Comparison of ENCODE assay signal across 3 fruit fly cellular contexts in genomic region chr3R:20310905-20311304, dm6.
TF ChIP-seq lines count a peak whose summit lies in the region.

No protein-coding gene starts in this region.

TF ChIP-seq in whole organism, adult, 20 proteins besides CTCF, POLR2A, EP300 and RAD21 (continued from another document):
- TF ChIP-seq CG11617 (GFP tag; optimal IDR thresholded peaks at IDR 0.05; lab: Kevin White, UChicago), result peak; percentile 17

TF ChIP-seq in whole organism, embryonic, 481 proteins besides CTCF, POLR2A, EP300 and RAD21 (continued from another document and continues in another):
- TF ChIP-seq yki (optimal IDR thresholded peaks at IDR 0.05; lab: Kevin White, UChicago), result no peak
- no peak for TF ChIP-seq Hr39 (optimal IDR thresholded peaks at IDR 0.05; lab: Kevin White, UChicago)
- no peak for TF ChIP-seq chn (GFP tag; optimal IDR thresholded peaks at IDR 0.05; lab: Kevin White, UChicago)
- TF ChIP-seq sna (GFP tag; IDR thresholded peaks at IDR 0.05; lab: Robert Waterston, UW; ENCODE audit: partially characterized antibody), result no peak
- TF ChIP-seq CG6813 (GFP tag; optimal IDR thresholded peaks at IDR 0.05; lab: Kevin White, UChicago), result no peak
- peak; percentile 51 for TF ChIP-seq Oli (tag; optimal IDR thresholded peaks at IDR 0.05; lab: Kevin White, UChicago)
- no peak for TF ChIP-seq Rfx (GFP tag; IDR thresholded peaks at IDR 0.05; lab: Robert Waterston, UW)
- no peak for TF ChIP-seq caup (GFP tag; optimal IDR thresholded peaks at IDR 0.05; lab: Kevin White, UChicago; ENCODE audit: severe bottlenecking)
- TF ChIP-seq Deaf1 (tag; optimal IDR thresholded peaks at IDR 0.05; lab: Kevin White, UChicago), result no peak
- no peak for TF ChIP-seq B-H1 (GFP tag; IDR thresholded peaks at IDR 0.05; lab: Robert Waterston, UW)
- TF ChIP-seq CG6689 (GFP tag; IDR thresholded peaks at IDR 0.05; lab: Robert Waterston, UW), result no peak
- no peak for TF ChIP-seq CG10462 (GFP tag; optimal IDR thresholded peaks at IDR 0.05; lab: Kevin White, UChicago)
- no peak for TF ChIP-seq tin (GFP tag; optimal IDR thresholded peaks at IDR 0.05; lab: Kevin White, UChicago)
- no peak for TF ChIP-seq Dll (GFP tag; IDR thresholded peaks at IDR 0.05; lab: Robert Waterston, UW; ENCODE audit: partially characterized antibody)
- TF ChIP-seq lab (GFP tag; optimal IDR thresholded peaks at IDR 0.05; lab: Kevin White, UChicago), result peak; percentile 29
- TF ChIP-seq CG15269 (tag; optimal IDR thresholded peaks at IDR 0.05; lab: Kevin White, UChicago), result peak; percentile 30
- peak; percentile 33 for TF ChIP-seq CG2120 (GFP tag; optimal IDR thresholded peaks at IDR 0.05; lab: Kevin White, UChicago)
- no peak for TF ChIP-seq wek (GFP tag; optimal IDR thresholded peaks at IDR 0.05; lab: Kevin White, UChicago)
- no peak for TF ChIP-seq ems (GFP tag; optimal IDR thresholded peaks at IDR 0.05; lab: Kevin White, UChicago)
- TF ChIP-seq BEAF-32 (GFP tag; optimal IDR thresholded peaks at IDR 0.05; lab: Kevin White, UChicago), result no peak
- TF ChIP-seq lilli (GFP tag; optimal IDR thresholded peaks at IDR 0.05; lab: Kevin White, UChicago), result peak; percentile 28
- no peak for TF ChIP-seq CG1603 (tag; optimal IDR thresholded peaks at IDR 0.05; lab: Kevin White, UChicago)
- TF ChIP-seq CG12104 (GFP tag; optimal IDR thresholded peaks at IDR 0.05; lab: Kevin White, UChicago), result peak; percentile 42
- TF ChIP-seq Xbp1 (GFP tag; optimal IDR thresholded peaks at IDR 0.05; lab: Kevin White, UChicago), result no peak
- peak; percentile 48 for TF ChIP-seq grau (tag; optimal IDR thresholded peaks at IDR 0.05; lab: Kevin White, UChicago)
- TF ChIP-seq CG7556 (GFP tag; optimal IDR thresholded peaks at IDR 0.05; lab: Kevin White, UChicago), result peak; percentile 44
- no peak for TF ChIP-seq gcm2 (GFP tag; optimal IDR thresholded peaks at IDR 0.05; lab: Kevin White, UChicago)
- no peak for TF ChIP-seq gsb-n (tag; optimal IDR thresholded peaks at IDR 0.05; lab: Kevin White, UChicago)
- TF ChIP-seq dimm (GFP tag; IDR thresholded peaks at IDR 0.05; lab: Robert Waterston, UW), result no peak
- TF ChIP-seq CG12659 (GFP tag; optimal IDR thresholded peaks at IDR 0.05; lab: Kevin White, UChicago), result peak; percentile 24
- TF ChIP-seq CG15514 (GFP tag; optimal IDR thresholded peaks at IDR 0.05; lab: Kevin White, UChicago), result no peak
- TF ChIP-seq trem (tag; optimal IDR thresholded peaks at IDR 0.05; lab: Kevin White, UChicago), result no peak
- peak; percentile 33 for TF ChIP-seq dmrt99B (tag; optimal IDR thresholded peaks at IDR 0.05; lab: Kevin White, UChicago)
- no peak for TF ChIP-seq Mad (GFP tag; optimal IDR thresholded peaks at IDR 0.05; lab: Kevin White, UChicago)
- no peak for TF ChIP-seq mirr (GFP tag; optimal IDR thresholded peaks at IDR 0.05; lab: Kevin White, UChicago)
- no peak for TF ChIP-seq CG8478 (optimal IDR thresholded peaks at IDR 0.05; lab: Kevin White, UChicago)
- TF ChIP-seq CG17361 (GFP tag; IDR thresholded peaks at IDR 0.05; lab: Robert Waterston, UW), result peak; percentile 48; the same call in 2 of the 3 replicates
- TF ChIP-seq stc (GFP tag; IDR thresholded peaks at IDR 0.05; lab: Robert Waterston, UW), result no peak
- peak; percentile 19 for TF ChIP-seq phol (tag; optimal IDR thresholded peaks at IDR 0.05; lab: Kevin White, UChicago)
- no peak for TF ChIP-seq H15 (GFP tag; IDR thresholded peaks at IDR 0.05; lab: Robert Waterston, UW)
- no peak for TF ChIP-seq CG1529 (GFP tag; optimal IDR thresholded peaks at IDR 0.05; lab: Kevin White, UChicago)
- TF ChIP-seq Meics (GFP tag; optimal IDR thresholded peaks at IDR 0.05; lab: Kevin White, UChicago), result peak; percentile 71
- TF ChIP-seq sens-2 (GFP tag; IDR thresholded peaks at IDR 0.05; lab: Robert Waterston, UW), result peak; percentile 27; the same call in 1 of the 2 replicates
- peak; percentile 26 for TF ChIP-seq Ets65A (GFP tag; lab: Kevin White, UChicago)
- TF ChIP-seq Ssrp (tag; optimal IDR thresholded peaks at IDR 0.05; lab: Kevin White, UChicago), result no peak
- TF ChIP-seq CG2678 (tag; optimal IDR thresholded peaks at IDR 0.05; lab: Kevin White, UChicago), result peak; percentile 60
- TF ChIP-seq Xrp1 (GFP tag; IDR thresholded peaks at IDR 0.05; lab: Robert Waterston, UW), result no peak
- TF ChIP-seq lmd (GFP tag; IDR thresholded peaks at IDR 0.05; lab: Robert Waterston, UW), result no peak
- TF ChIP-seq shn (GFP tag; optimal IDR thresholded peaks at IDR 0.05; lab: Kevin White, UChicago), result no peak
- TF ChIP-seq CG17385 (GFP tag; optimal IDR thresholded peaks at IDR 0.05; lab: Kevin White, UChicago), result peak; percentile 23
- no peak for TF ChIP-seq H2.0 (GFP tag; IDR thresholded peaks at IDR 0.05; lab: Robert Waterston, UW)
- peak; percentile 30 for TF ChIP-seq fu2 (GFP tag; optimal IDR thresholded peaks at IDR 0.05; lab: Kevin White, UChicago)
- no peak for TF ChIP-seq ro (GFP tag; IDR thresholded peaks at IDR 0.05; lab: Robert Waterston, UW)
- TF ChIP-seq ase (GFP tag; IDR thresholded peaks at IDR 0.05; lab: Robert Waterston, UW), result no peak
- no peak for TF ChIP-seq cg (GFP tag; optimal IDR thresholded peaks at IDR 0.05; lab: Kevin White, UChicago)
- TF ChIP-seq mld (GFP tag; IDR thresholded peaks at IDR 0.05; lab: Robert Waterston, UW; ENCODE audit: partially characterized antibody), result no peak
- no peak for TF ChIP-seq CG10979 (tag; optimal IDR thresholded peaks at IDR 0.05; lab: Kevin White, UChicago)
- TF ChIP-seq Antp (GFP tag; optimal IDR thresholded peaks at IDR 0.05; lab: Kevin White, UChicago), result no peak
- peak; percentile 34 for TF ChIP-seq tio (GFP tag; optimal IDR thresholded peaks at IDR 0.05; lab: Kevin White, UChicago)
- TF ChIP-seq CG2712 (tag; optimal IDR thresholded peaks at IDR 0.05; lab: Kevin White, UChicago), result no peak
- TF ChIP-seq Dad (GFP tag; optimal IDR thresholded peaks at IDR 0.05; lab: Kevin White, UChicago), result no peak
- peak; percentile 1 for TF ChIP-seq CG10267 (tag; optimal IDR thresholded peaks at IDR 0.05; lab: Kevin White, UChicago)
- no peak for TF ChIP-seq kni (GFP tag; optimal IDR thresholded peaks at IDR 0.05; lab: Kevin White, UChicago)
- TF ChIP-seq CG9437 (GFP tag; optimal IDR thresholded peaks at IDR 0.05; lab: Kevin White, UChicago), result peak; percentile 48
- TF ChIP-seq Hey (tag; optimal IDR thresholded peaks at IDR 0.05; lab: Kevin White, UChicago), result no peak
- TF ChIP-seq Hmr (GFP tag; optimal IDR thresholded peaks at IDR 0.05; lab: Kevin White, UChicago), result peak; percentile 34
- no peak for TF ChIP-seq sr (GFP tag; IDR thresholded peaks at IDR 0.05; lab: Robert Waterston, UW)
- peak; percentile 24 for TF ChIP-seq Hmx (GFP tag; optimal IDR thresholded peaks at IDR 0.05; lab: Kevin White, UChicago)
- TF ChIP-seq sug (tag; optimal IDR thresholded peaks at IDR 0.05; lab: Kevin White, UChicago), result no peak

TF ChIP-seq in whole organism, prepupa, 60 proteins besides CTCF, POLR2A, EP300 and RAD21 (continued from another document):
- TF ChIP-seq Ets96B (tag; optimal IDR thresholded peaks at IDR 0.05; lab: Kevin White, UChicago) (no peak), CG3919 (GFP tag; optimal IDR thresholded peaks at IDR 0.05; lab: Kevin White, UChicago) (no peak), fd85E (GFP tag; optimal IDR thresholded peaks at IDR 0.05; lab: Kevin White, UChicago) (no peak), CG6792 (GFP tag; optimal IDR thresholded peaks at IDR 0.05; lab: Kevin White, UChicago) (no peak), Ets21C (GFP tag; optimal IDR thresholded peaks at IDR 0.05; lab: Kevin White, UChicago) (no peak), dac (GFP tag; optimal IDR thresholded peaks at IDR 0.05; lab: Kevin White, UChicago) (no peak), CG6276 (GFP tag; optimal IDR thresholded peaks at IDR 0.05; lab: Kevin White, UChicago) (peak; percentile 36), spab (GFP tag; optimal IDR thresholded peaks at IDR 0.05; lab: Kevin White, UChicago) (no peak), acj6 (GFP tag; optimal IDR thresholded peaks at IDR 0.05; lab: Kevin White, UChicago) (peak; percentile 12), fd59A (GFP tag; optimal IDR thresholded peaks at IDR 0.05; lab: Kevin White, UChicago) (no peak), CG16779 (tag; optimal IDR thresholded peaks at IDR 0.05; lab: Kevin White, UChicago) (no peak), CG1621 (tag; optimal IDR thresholded peaks at IDR 0.05; lab: Kevin White, UChicago) (no peak), Gug (GFP tag; IDR thresholded peaks at IDR 0.05; lab: Robert Waterston, UW) (no peak), topi (GFP tag; optimal IDR thresholded peaks at IDR 0.05; lab: Kevin White, UChicago) (no peak), achi (GFP tag; optimal IDR thresholded peaks at IDR 0.05; lab: Kevin White, UChicago) (peak; percentile 5), Lpt (GFP tag; optimal IDR thresholded peaks at IDR 0.05; lab: Kevin White, UChicago) (no peak), CG10669 (GFP tag; optimal IDR thresholded peaks at IDR 0.05; lab: Kevin White, UChicago) (no peak), Sox15 (GFP tag; optimal IDR thresholded peaks at IDR 0.05; lab: Kevin White, UChicago) (no peak), ss (GFP tag; optimal IDR thresholded peaks at IDR 0.05; lab: Kevin White, UChicago) (no peak), lz (GFP tag; optimal IDR thresholded peaks at IDR 0.05; lab: Kevin White, UChicago) (no peak), Hr38 (GFP tag; optimal IDR thresholded peaks at IDR 0.05; lab: Kevin White, UChicago) (no peak), fkh (GFP tag; optimal IDR thresholded peaks at IDR 0.05; lab: Kevin White, UChicago) (no peak), Smox (GFP tag; optimal IDR thresholded peaks at IDR 0.05; lab: Kevin White, UChicago) (no peak), OdsH (GFP tag; optimal IDR thresholded peaks at IDR 0.05; lab: Kevin White, UChicago) (peak; percentile 26), CG6808 (GFP tag; optimal IDR thresholded peaks at IDR 0.05; lab: Kevin White, UChicago) (no peak), CG11762 (GFP tag; optimal IDR thresholded peaks at IDR 0.05; lab: Kevin White, UChicago; ENCODE audit: insufficient read depth) (no peak), CG3032 (tag; optimal IDR thresholded peaks at IDR 0.05; lab: Kevin White, UChicago) (no peak), CG32006 (GFP tag; optimal IDR thresholded peaks at IDR 0.05; lab: Kevin White, UChicago) (peak; percentile 53), vri (GFP tag; optimal IDR thresholded peaks at IDR 0.05; lab: Kevin White, UChicago) (peak; percentile 55), CG8119 (GFP tag; IDR thresholded peaks at IDR 0.05; lab: Robert Waterston, UW) (no peak), CG31627 (GFP tag; optimal IDR thresholded peaks at IDR 0.05; lab: Kevin White, UChicago) (no peak), CG10631 (GFP tag; optimal IDR thresholded peaks at IDR 0.05; lab: Kevin White, UChicago) (no peak), cyc (GFP tag; optimal IDR thresholded peaks at IDR 0.05; lab: Kevin White, UChicago) (no peak), pdm3 (GFP tag; optimal IDR thresholded peaks at IDR 0.05; lab: Kevin White, UChicago) (peak; percentile 7), salr (GFP tag; optimal IDR thresholded peaks at IDR 0.05; lab: Kevin White, UChicago) (peak in 1 of 2 experiments; percentile 30), CG6163 (GFP tag; IDR thresholded peaks at IDR 0.05; lab: Robert Waterston, UW) (no peak), Hr39 (GFP tag; optimal IDR thresholded peaks at IDR 0.05; lab: Kevin White, UChicago) (peak; percentile 24), CG7368 (GFP tag; optimal IDR thresholded peaks at IDR 0.05; lab: Kevin White, UChicago) (no peak), Eip75B (GFP tag; optimal IDR thresholded peaks at IDR 0.05; lab: Kevin White, UChicago) (peak; percentile 10), eg (GFP tag; IDR thresholded peaks at IDR 0.05; lab: Robert Waterston, UW) (no peak)
